Fruit fly (Drosophila melanogaster) whole organism, embryonic: ENCODE results near the gene CG15517.

Experiments
- Asciz ChIP-seq: fragments of 200-800 bp; sonication (Bioruptor generic); optimal IDR thresholded peaks from 2 replicates; lab custom pipeline; 2017; ENCODE audit warnings: missing biosample characterization, mild to moderate bottlenecking, missing genetic modification characterization, missing genetic modification reagents
- Atf6 ChIP-seq: fragments of 200-800 bp; sonication (Bioruptor generic); IDR thresholded peaks from 2 replicates; pipeline ENCODE4 v1.3.6; 2022; ENCODE audit warnings: missing biosample characterization, missing genetic modification characterization
- B-H1 ChIP-seq: fragments of 200-800 bp; sonication (Bioruptor generic); IDR thresholded peaks from 3 replicates; pipeline ENCODE4 v1.3.6; 2022; ENCODE audit warnings: missing biosample characterization, missing genetic modification characterization
- CG10147 ChIP-seq: fragments of 200-800 bp; sonication (Bioruptor generic); optimal IDR thresholded peaks from 2 replicates; lab custom pipeline; 2019; ENCODE audit warnings: missing biosample characterization, mild to moderate bottlenecking, missing genetic modification characterization, moderate library complexity
- CG10267 ChIP-seq: fragments of 200-800 bp; sonication (Bioruptor generic); optimal IDR thresholded peaks from 2 replicates; lab custom pipeline; 2018; ENCODE audit warnings: missing biosample characterization, mild to moderate bottlenecking, missing genetic modification characterization, moderate library complexity
- CG10979 ChIP-seq: fragments of 200-800 bp; sonication (Bioruptor generic); optimal IDR thresholded peaks from 2 replicates; lab custom pipeline; 2018; ENCODE audit warnings: missing biosample characterization, mild to moderate bottlenecking, missing genetic modification characterization, moderate library complexity
- CG12071 ChIP-seq: fragments of 200-800 bp; sonication (Bioruptor generic); optimal IDR thresholded peaks from 3 replicates; lab custom pipeline; 2018; ENCODE audit warnings: missing biosample characterization, mild to moderate bottlenecking, missing genetic modification characterization
- CG13296 ChIP-seq: fragments of 200-800 bp; sonication (Bioruptor generic); optimal IDR thresholded peaks from 3 replicates; lab custom pipeline; 2018; ENCODE audit warnings: missing biosample characterization, mild to moderate bottlenecking, missing genetic modification characterization
- CG15073 ChIP-seq: fragments of 200-800 bp; sonication (Bioruptor generic); optimal IDR thresholded peaks from 2 replicates; lab custom pipeline; 2016; ENCODE audit warnings: missing biosample characterization, missing genetic modification characterization
- CG17359 ChIP-seq: fragments of 200-800 bp; sonication (Bioruptor generic); optimal IDR thresholded peaks from 3 replicates; lab custom pipeline; 2018; ENCODE audit warnings: missing biosample characterization, mild to moderate bottlenecking, missing genetic modification characterization, moderate library complexity
- CG18262 ChIP-seq: fragments of 200-800 bp; optimal IDR thresholded peaks from 3 replicates; lab custom pipeline; 2019; ENCODE audit warnings: missing biosample characterization, mild to moderate bottlenecking, missing genetic modification characterization, moderate library complexity
- CG18764 ChIP-seq: fragments of 200-800 bp; sonication (Bioruptor generic); optimal IDR thresholded peaks from 3 replicates; lab custom pipeline; 2016; ENCODE audit warnings: missing biosample characterization, missing genetic modification characterization
- CG2202 ChIP-seq: fragments of 200-800 bp; sonication (Bioruptor generic); optimal IDR thresholded peaks from 2 replicates; lab custom pipeline; 2018; ENCODE audit warnings: missing biosample characterization, mild to moderate bottlenecking, missing genetic modification characterization
- CG31365 ChIP-seq: fragments of 200-800 bp; sonication (Bioruptor generic); optimal IDR thresholded peaks from 2 replicates; lab custom pipeline; 2018; ENCODE audit warnings: missing biosample characterization, mild to moderate bottlenecking, missing genetic modification characterization
- CG3281 ChIP-seq: fragments of 200-800 bp; sonication (Bioruptor generic); optimal IDR thresholded peaks from 3 replicates; lab custom pipeline; 2017; ENCODE audit warnings: missing biosample characterization, mild to moderate bottlenecking, missing genetic modification characterization
- CG5180 ChIP-seq: fragments of 200-800 bp; sonication (Bioruptor generic); optimal IDR thresholded peaks from 3 replicates; lab custom pipeline; 2017; ENCODE audit warnings: missing biosample characterization, missing genetic modification characterization, mild to moderate bottlenecking, moderate library complexity, missing genetic modification reagents
- CG5953 ChIP-seq: fragments of 200-800 bp; sonication (Bioruptor generic); IDR thresholded peaks from 2 replicates; pipeline ENCODE4 v1.3.6; 2022; ENCODE audit warnings: missing biosample characterization, missing genetic modification characterization
- CG7745 ChIP-seq: fragments of 200-800 bp; sonication (Bioruptor generic); optimal IDR thresholded peaks from 2 replicates; lab custom pipeline; 2018; ENCODE audit warnings: missing biosample characterization, mild to moderate bottlenecking, missing genetic modification characterization, moderate library complexity
- CG7786 ChIP-seq: fragments of 200-800 bp; sonication (Bioruptor generic); optimal IDR thresholded peaks from 2 replicates; lab custom pipeline; 2016; ENCODE audit warnings: missing biosample characterization, missing genetic modification characterization
- CG7839 ChIP-seq: fragments of 200-800 bp; sonication (Bioruptor generic); optimal IDR thresholded peaks from 3 replicates; lab custom pipeline; 2018; ENCODE audit warnings: missing biosample characterization, mild to moderate bottlenecking, missing genetic modification characterization, moderate library complexity
- CG8281 ChIP-seq: fragments of 200-800 bp; sonication (Bioruptor generic); optimal IDR thresholded peaks from 2 replicates; lab custom pipeline; 2018; ENCODE audit warnings: missing biosample characterization, mild to moderate bottlenecking, missing genetic modification characterization, moderate library complexity
- CG8290 ChIP-seq, 3 experiments: fragments of 200-800 bp; sonication (Bioruptor generic); optimal IDR thresholded peaks; 2 replicates each; lab custom pipeline; 2016 to 2019; ENCODE audit warnings: missing biosample characterization in 3 of 3, missing genetic modification characterization in 3 of 3, mild to moderate bottlenecking in 2 of 3, moderate library complexity in 1 of 3
- CG8359 ChIP-seq: fragments of 200-800 bp; sonication (Bioruptor generic); optimal IDR thresholded peaks from 2 replicates; lab custom pipeline; 2017; ENCODE audit warnings: missing biosample characterization, mild to moderate bottlenecking, missing genetic modification characterization, borderline replicate concordance
- CG9215 ChIP-seq: fragments of 200-800 bp; sonication (Bioruptor generic); IDR thresholded peaks from 2 replicates; pipeline ENCODE4 v1.3.6; 2022; ENCODE audit warnings: missing biosample characterization, missing genetic modification characterization
- E2f1 ChIP-seq: fragments of 200-800 bp; sonication (Bioruptor generic); IDR thresholded peaks from 2 replicates; pipeline ENCODE4 v1.3.6; 2022; ENCODE audit warnings: missing biosample characterization, missing genetic modification characterization
- Hand ChIP-seq: fragments of 200-800 bp; sonication (Bioruptor generic); optimal IDR thresholded peaks from 2 replicates; lab custom pipeline; 2017; ENCODE audit warnings: mild to moderate bottlenecking, missing biosample characterization, missing genetic modification reagents, missing genetic modification characterization
- Hr51 ChIP-seq, 2 experiments: fragments of 200-800 bp; sonication (Bioruptor generic); optimal IDR thresholded peaks; 2 replicates in 1 of 2; 3 replicates in 1 of 2; lab custom pipeline; 2016 to 2018; ENCODE audit warnings: missing biosample characterization in 2 of 2, missing genetic modification characterization in 2 of 2, mild to moderate bottlenecking in 1 of 2, moderate library complexity in 1 of 2
- Mes4 ChIP-seq: fragments of 200-800 bp; sonication (Bioruptor generic); optimal IDR thresholded peaks from 2 replicates; lab custom pipeline; 2016; ENCODE audit warnings: missing biosample characterization, missing genetic modification characterization
- Myb ChIP-seq: fragments of 200-800 bp; sonication (Bioruptor generic); optimal IDR thresholded peaks from 2 replicates; lab custom pipeline; 2016; ENCODE audit warnings: missing biosample characterization, missing genetic modification characterization
- NK7.1 ChIP-seq: fragments of 200-800 bp; sonication (Bioruptor generic); optimal IDR thresholded peaks from 3 replicates; lab custom pipeline; 2016; ENCODE audit warnings: missing biosample characterization, missing genetic modification characterization
- NfI ChIP-seq: fragments of 200-800 bp; sonication (Bioruptor generic); optimal IDR thresholded peaks from 3 replicates; lab custom pipeline; 2018; ENCODE audit warnings: missing biosample characterization, mild to moderate bottlenecking, missing genetic modification characterization, moderate library complexity
- Rfx ChIP-seq: fragments of 200-800 bp; sonication (Bioruptor generic); IDR thresholded peaks from 2 replicates; pipeline ENCODE4 v1.3.6; 2022; ENCODE audit warnings: missing biosample characterization, missing genetic modification characterization
- ase ChIP-seq: fragments of 200-800 bp; sonication (Bioruptor generic); IDR thresholded peaks from 3 replicates; pipeline ENCODE4 v1.3.6; 2022; ENCODE audit warnings: missing biosample characterization, missing genetic modification characterization
- danr ChIP-seq: fragments of 200-800 bp; sonication (Bioruptor generic); IDR thresholded peaks from 2 replicates; pipeline ENCODE4 v1.3.6; 2022; ENCODE audit warnings: missing biosample characterization, missing genetic modification characterization
- ewg ChIP-seq: fragments of 200-800 bp; sonication (Bioruptor generic); optimal IDR thresholded peaks from 3 replicates; lab custom pipeline; 2017; ENCODE audit warnings: mild to moderate bottlenecking, missing biosample characterization, missing genetic modification reagents, missing genetic modification characterization
- fd3F ChIP-seq: fragments of 200-800 bp; sonication (Bioruptor generic); optimal IDR thresholded peaks from 2 replicates; lab custom pipeline; 2018; ENCODE audit warnings: missing biosample characterization, mild to moderate bottlenecking, missing genetic modification characterization, moderate library complexity
- fru ChIP-seq: fragments of >200 bp; optimal IDR thresholded peaks from 2 replicates; lab custom pipeline; 2017
- gcm2 ChIP-seq: fragments of 200-800 bp; sonication (Bioruptor generic); optimal IDR thresholded peaks from 2 replicates; lab custom pipeline; 2016; ENCODE audit warnings: missing biosample characterization, missing genetic modification characterization
- gsb-n ChIP-seq: fragments of 200-800 bp; sonication (Bioruptor generic); optimal IDR thresholded peaks from 3 replicates; lab custom pipeline; 2018; ENCODE audit warnings: missing biosample characterization, mild to moderate bottlenecking, missing genetic modification characterization
- onecut ChIP-seq: fragments of 200-800 bp; sonication (Bioruptor generic); IDR thresholded peaks from 2 replicates; pipeline ENCODE4 v1.3.6; 2022; ENCODE audit warnings: missing biosample characterization, missing genetic modification characterization
- pros ChIP-seq: fragments of 200-800 bp; sonication (Bioruptor generic); optimal IDR thresholded peaks from 3 replicates; lab custom pipeline; 2019; ENCODE audit warnings: missing biosample characterization, mild to moderate bottlenecking, missing genetic modification characterization, moderate library complexity
- pzg ChIP-seq: fragments of 200-800 bp; sonication (Bioruptor generic); optimal IDR thresholded peaks from 3 replicates; lab custom pipeline; 2018; ENCODE audit warnings: missing biosample characterization, mild to moderate bottlenecking, missing genetic modification characterization, moderate library complexity
- row ChIP-seq: fragments of 200-800 bp; sonication (Bioruptor generic); IDR thresholded peaks from 3 replicates; pipeline ENCODE4 v1.3.6; 2022; ENCODE audit warnings: missing biosample characterization, missing genetic modification characterization
- sc ChIP-seq, 3 experiments: fragments of >200 bp in 2 of 3; fragments of 200-800 bp in 1 of 3; sonication (Bioruptor generic) in 1 of 3; optimal IDR thresholded peaks; 2 replicates in 2 of 3; 3 replicates in 1 of 3; lab custom pipeline; 2017; ENCODE audit warnings: mild to moderate bottlenecking in 1 of 3, missing biosample characterization in 1 of 3, missing genetic modification characterization in 1 of 3, missing genetic modification reagents in 1 of 3
- shn ChIP-seq: fragments of 200-800 bp; sonication (Bioruptor generic); optimal IDR thresholded peaks from 3 replicates; lab custom pipeline; 2016; ENCODE audit warnings: missing biosample characterization, missing genetic modification characterization
- tll ChIP-seq, 2 experiments: fragments of 200-800 bp in 1 of 2; fragments of >200 bp in 1 of 2; sonication (Bioruptor generic) in 1 of 2; optimal IDR thresholded peaks; 2 replicates each; lab custom pipeline; 2017 to 2019; ENCODE audit warnings: missing biosample characterization in 2 of 2, missing genetic modification characterization in 2 of 2, mild to moderate bottlenecking in 1 of 2, moderate library complexity in 1 of 2
- tna ChIP-seq: fragments of 200-800 bp; sonication (Bioruptor generic); IDR thresholded peaks from 2 replicates; pipeline ENCODE4 v1.3.6; 2022; ENCODE audit warnings: missing biosample characterization, missing genetic modification characterization; ENCODE audit not compliant: partially characterized antibody
- toy ChIP-seq: fragments of 200-800 bp; sonication (Bioruptor generic); IDR thresholded peaks from 2 replicates; pipeline ENCODE4 v1.3.6; 2022; ENCODE audit warnings: missing biosample characterization, missing genetic modification characterization
- vvl ChIP-seq: fragments of 200-800 bp; sonication (Bioruptor generic); IDR thresholded peaks from 2 replicates; pipeline ENCODE4 v1.3.6; 2022; ENCODE audit warnings: missing biosample characterization, missing genetic modification characterization

CG15517 gene

DNA sequence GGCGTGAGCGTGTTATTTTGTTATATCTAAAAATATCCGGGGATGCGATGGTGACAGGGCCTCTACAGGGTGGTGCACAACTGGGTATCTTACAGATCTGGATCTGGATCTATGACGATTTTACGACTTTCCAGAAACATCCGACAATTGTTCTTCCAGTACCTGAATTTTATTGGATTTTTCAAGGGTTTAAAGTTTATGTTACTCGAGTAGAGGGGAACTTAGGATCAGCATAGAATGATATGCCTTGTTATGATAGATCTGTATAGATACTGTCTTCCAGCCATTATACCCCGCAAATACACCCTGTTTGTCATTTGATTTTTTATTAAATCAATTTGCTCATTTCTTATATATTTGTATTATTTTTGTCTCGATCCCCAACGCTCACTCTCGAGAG lies 9.2 kb downstream of the CG15517 start (continued):
- TF ChIP-seq CG18764 (GFP tag; lab: Kevin White, UChicago) (no peak), CG10267 (tag; lab: Kevin White, UChicago) (peak; percentile 39), fru (no peak), danr (GFP tag; lab: Robert Waterston, UW) (peak; percentile 54; the same call in 1 of the 2 replicates), shn (GFP tag; lab: Kevin White, UChicago) (peak; percentile 32), B-H1 (GFP tag; lab: Robert Waterston, UW) (0 out of 3 replicates have a peak, but pooled peaks have one; percentile 25), CG31365 (tag; lab: Kevin White, UChicago) (peak; percentile 9), Atf6 (GFP tag; lab: Robert Waterston, UW) (peak; percentile 73), Rfx (GFP tag; lab: Robert Waterston, UW) (peak; percentile 82), CG2202 (tag; lab: Kevin White, UChicago) (no peak), CG7745 (tag; lab: Kevin White, UChicago) (no peak), CG10979 (tag; lab: Kevin White, UChicago) (peak; percentile 18), Hr51 (GFP tag; optimal IDR thresholded peaks at IDR 0.05; lab: Kevin White, UChicago) (peak in 1 of 2 experiments; percentile 79), Myb (GFP tag; lab: Kevin White, UChicago) (peak; percentile 32), gsb-n (tag; lab: Kevin White, UChicago) (no peak), E2f1 (GFP tag; lab: Robert Waterston, UW) (peak; percentile 44; the same call in 1 of the 2 replicates), ewg (no peak), tna (GFP tag; lab: Robert Waterston, UW) (no peak), CG15073 (GFP tag; lab: Kevin White, UChicago) (no peak), CG8359 (GFP tag; lab: Kevin White, UChicago) (no peak), pros (GFP tag; lab: Kevin White, UChicago) (no peak), CG5953 (GFP tag; lab: Robert Waterston, UW) (no peak), CG13296 (GFP tag; lab: Kevin White, UChicago) (peak; percentile 66), CG7786 (GFP tag; lab: Kevin White, UChicago) (peak; percentile 33), vvl (peak; percentile 51; the same call in 1 of the 2 replicates), toy (GFP tag; lab: Robert Waterston, UW) (0 out of 2 replicates have a peak, but pooled peaks have one; percentile 30), pzg (GFP tag; lab: Kevin White, UChicago) (no peak), NfI (GFP tag; lab: Kevin White, UChicago) (peak; percentile 55), CG8281 (tag; lab: Kevin White, UChicago) (peak; percentile 18), CG17359 (tag; lab: Kevin White, UChicago) (peak; percentile 61), sc (optimal IDR thresholded peaks at IDR 0.05; lab: Kevin White, UChicago) (no peak), sc (GFP tag; optimal IDR thresholded peaks at IDR 0.05; lab: Kevin White, UChicago) (no peak), CG7839 (tag; lab: Kevin White, UChicago) (peak; percentile 73), CG5180 (peak; percentile 55), onecut (GFP tag; lab: Robert Waterston, UW) (peak; percentile 20; the same call in 1 of the 2 replicates), gcm2 (GFP tag; lab: Kevin White, UChicago) (no peak), CG10147 (GFP tag; lab: Kevin White, UChicago) (peak; percentile 59), tll (GFP tag; optimal IDR thresholded peaks at IDR 0.05; lab: Kevin White, UChicago) (no peak), CG3281 (GFP tag; lab: Kevin White, UChicago) (peak; percentile 77), CG18262 (tag; lab: Kevin White, UChicago) (peak; percentile 67), Mes4 (no peak), fd3F (GFP tag; lab: Kevin White, UChicago) (peak; percentile 63), CG8290 (GFP tag; optimal IDR thresholded peaks at IDR 0.05; lab: Kevin White, UChicago) (no peak), CG8290 (tag; optimal IDR thresholded peaks at IDR 0.05; lab: Kevin White, UChicago) (peak in 1 of 2 experiments; percentile 72), Hand (GFP tag; lab: Kevin White, UChicago) (no peak), Asciz (GFP tag; lab: Kevin White, UChicago) (peak; percentile 49), CG9215 (GFP tag; lab: Robert Waterston, UW) (peak; percentile 70), ase (0 out of 3 replicates have a peak, but pooled peaks have one; percentile 54), NK7.1 (GFP tag; lab: Kevin White, UChicago) (peak; percentile 19), CG12071 (GFP tag; lab: Kevin White, UChicago) (peak; percentile 64), row (GFP tag; lab: Robert Waterston, UW) (peak; percentile 59)
